Fruit fly (Drosophila melanogaster) whole organism, prepupa: Measurements from ENCODE around the gene CG31064.

Experiments used
- CG11294 ChIP-seq: fragments of 200-800 bp; sonication (Bioruptor generic); IDR thresholded peaks from 2 replicates; pipeline ENCODE4 v1.3.6; 2022; ENCODE audit warnings: missing biosample characterization, missing genetic modification characterization
- CG11902 ChIP-seq: fragments of 200-800 bp; sonication (Bioruptor generic); optimal IDR thresholded peaks from 3 replicates; lab custom pipeline; 2016; ENCODE audit warnings: missing biosample characterization, missing genetic modification characterization
- CG15336 ChIP-seq: fragments of 200-800 bp; sonication (Bioruptor generic); IDR thresholded peaks from 2 replicates; pipeline ENCODE4 v1.3.6; 2022; ENCODE audit warnings: missing biosample characterization, missing genetic modification characterization
- CG1621 ChIP-seq: fragments of 200-800 bp; sonication (Bioruptor generic); optimal IDR thresholded peaks from 3 replicates; lab custom pipeline; 2018; ENCODE audit warnings: missing biosample characterization, mild to moderate bottlenecking, missing genetic modification characterization
- CG16779 ChIP-seq: fragments of 200-800 bp; sonication (Bioruptor generic); optimal IDR thresholded peaks from 3 replicates; lab custom pipeline; 2017; ENCODE audit warnings: missing biosample characterization, mild to moderate bottlenecking, missing genetic modification characterization
- CG31627 ChIP-seq: fragments of 200-800 bp; sonication (Bioruptor generic); optimal IDR thresholded peaks from 3 replicates; lab custom pipeline; 2016; ENCODE audit warnings: missing biosample characterization, missing genetic modification characterization
- CG32006 ChIP-seq: fragments of 200-800 bp; sonication (Bioruptor generic); optimal IDR thresholded peaks from 3 replicates; lab custom pipeline; 2017; ENCODE audit warnings: missing biosample characterization, mild to moderate bottlenecking, missing genetic modification characterization
- CG34406 ChIP-seq: fragments of 200-800 bp; sonication (Bioruptor generic); optimal IDR thresholded peaks from 3 replicates; lab custom pipeline; 2016; ENCODE audit warnings: missing biosample characterization, missing genetic modification characterization
- CG3919 ChIP-seq: fragments of 200-800 bp; sonication (Bioruptor generic); optimal IDR thresholded peaks from 3 replicates; lab custom pipeline; 2016; ENCODE audit warnings: missing biosample characterization, missing genetic modification characterization
- CG4318 ChIP-seq: fragments of 200-800 bp; sonication (Bioruptor generic); optimal IDR thresholded peaks from 3 replicates; lab custom pipeline; 2017; ENCODE audit warnings: missing biosample characterization, mild to moderate bottlenecking, missing genetic modification characterization
- CG6163 ChIP-seq: fragments of 200-800 bp; sonication (Bioruptor generic); IDR thresholded peaks from 3 replicates; pipeline ENCODE4 v1.3.6; 2022; ENCODE audit warnings: missing biosample characterization, missing genetic modification characterization
- CG6276 ChIP-seq: fragments of 200-800 bp; sonication (Bioruptor generic); optimal IDR thresholded peaks from 2 replicates; lab custom pipeline; 2017; ENCODE audit warnings: missing biosample characterization, mild to moderate bottlenecking, missing genetic modification characterization
- CG6792 ChIP-seq: fragments of 200-800 bp; sonication (Bioruptor generic); optimal IDR thresholded peaks from 3 replicates; lab custom pipeline; 2016; ENCODE audit warnings: missing biosample characterization, missing genetic modification characterization
- CG6854 ChIP-seq: fragments of 200-800 bp; sonication (Bioruptor generic); optimal IDR thresholded peaks from 2 replicates; lab custom pipeline; 2017; ENCODE audit warnings: missing biosample characterization, mild to moderate bottlenecking, missing genetic modification characterization
- CG8319 ChIP-seq: fragments of 200-800 bp; sonication (Bioruptor generic); optimal IDR thresholded peaks from 3 replicates; lab custom pipeline; 2016; ENCODE audit warnings: missing biosample characterization, missing genetic modification characterization
- CG9139 ChIP-seq: fragments of 200-800 bp; sonication (Bioruptor generic); optimal IDR thresholded peaks from 3 replicates; lab custom pipeline; 2017; ENCODE audit warnings: missing biosample characterization, mild to moderate bottlenecking, missing genetic modification characterization
- Eip78C ChIP-seq: fragments of 200-800 bp; sonication (Bioruptor generic); peaks from one replicate; lab custom pipeline; 2016; ENCODE audit warnings: missing biosample characterization, missing genetic modification characterization
- Eip93F ChIP-seq: fragments of 200-800 bp; sonication (Bioruptor generic); optimal IDR thresholded peaks from 2 replicates; lab custom pipeline; 2016; ENCODE audit warnings: missing biosample characterization, mild to moderate bottlenecking, missing genetic modification characterization
- Ets96B ChIP-seq: fragments of 200-800 bp; optimal IDR thresholded peaks from 2 replicates; lab custom pipeline; 2019; ENCODE audit warnings: missing biosample characterization, mild to moderate bottlenecking, missing genetic modification characterization, moderate library complexity
- Gug ChIP-seq: fragments of 200-800 bp; sonication (Bioruptor generic); IDR thresholded peaks from 2 replicates; pipeline ENCODE4 v1.3.6; 2022; ENCODE audit warnings: missing biosample characterization, missing genetic modification characterization
- Hr38 ChIP-seq: sonication (Bioruptor generic); optimal IDR thresholded peaks from 2 replicates; lab custom pipeline; 2016; ENCODE audit warnings: missing biosample characterization, missing genetic modification characterization
- Hr4 ChIP-seq: fragments of 200-800 bp; sonication (Bioruptor generic); optimal IDR thresholded peaks from 3 replicates; lab custom pipeline; 2016; ENCODE audit warnings: missing biosample characterization, missing genetic modification characterization
- Met ChIP-seq: fragments of 200-800 bp; sonication (Bioruptor generic); optimal IDR thresholded peaks from 3 replicates; lab custom pipeline; 2016; ENCODE audit warnings: missing biosample characterization, missing genetic modification characterization
- OdsH ChIP-seq: fragments of 200-800 bp; sonication (Bioruptor generic); optimal IDR thresholded peaks from 3 replicates; lab custom pipeline; 2016; ENCODE audit warnings: missing biosample characterization, missing genetic modification characterization
- Smox ChIP-seq: fragments of 200-800 bp; sonication (Bioruptor generic); optimal IDR thresholded peaks from 3 replicates; lab custom pipeline; 2016; ENCODE audit warnings: missing biosample characterization, missing genetic modification characterization
- Sox102F ChIP-seq: fragments of 200-800 bp; sonication (Bioruptor generic); optimal IDR thresholded peaks from 2 replicates; lab custom pipeline; 2016; ENCODE audit warnings: missing biosample characterization, mild to moderate bottlenecking, missing genetic modification characterization
- Sox14 ChIP-seq: fragments of 200-800 bp; sonication (Bioruptor generic); optimal IDR thresholded peaks from 3 replicates; lab custom pipeline; 2016; ENCODE audit warnings: missing biosample characterization, missing genetic modification characterization
- Sox15 ChIP-seq: fragments of 200-800 bp; sonication (Bioruptor generic); optimal IDR thresholded peaks from 3 replicates; lab custom pipeline; 2016; ENCODE audit warnings: missing biosample characterization, missing genetic modification characterization
- achi ChIP-seq: fragments of 200-800 bp; sonication (Bioruptor generic); optimal IDR thresholded peaks from 3 replicates; lab custom pipeline; 2016; ENCODE audit warnings: missing biosample characterization, missing genetic modification characterization
- acj6 ChIP-seq: fragments of 200-800 bp; sonication (Bioruptor generic); optimal IDR thresholded peaks from 3 replicates; lab custom pipeline; 2016; ENCODE audit warnings: missing biosample characterization, missing genetic modification characterization
- dac ChIP-seq: fragments of 200-800 bp; sonication (Bioruptor generic); optimal IDR thresholded peaks from 2 replicates; lab custom pipeline; 2017; ENCODE audit warnings: missing biosample characterization, mild to moderate bottlenecking, missing genetic modification characterization
- dsx ChIP-seq: fragments of 200-800 bp; optimal IDR thresholded peaks from 3 replicates; lab custom pipeline; 2019; ENCODE audit warnings: missing biosample characterization, mild to moderate bottlenecking, missing genetic modification characterization, moderate library complexity; ENCODE audit not compliant: poor library complexity, severe bottlenecking
- esn ChIP-seq: fragments of 200-800 bp; sonication (Bioruptor generic); optimal IDR thresholded peaks from 2 replicates; lab custom pipeline; 2016; ENCODE audit warnings: missing biosample characterization, mild to moderate bottlenecking, missing genetic modification characterization, moderate library complexity
- fd59A ChIP-seq: fragments of 200-800 bp; sonication (Bioruptor generic); optimal IDR thresholded peaks from 2 replicates; lab custom pipeline; 2017; ENCODE audit warnings: missing biosample characterization, mild to moderate bottlenecking, missing genetic modification characterization, missing genetic modification reagents
- fd85E ChIP-seq: fragments of 200-800 bp; sonication (Bioruptor generic); optimal IDR thresholded peaks from 3 replicates; lab custom pipeline; 2016; ENCODE audit warnings: missing biosample characterization, missing genetic modification characterization
- fkh ChIP-seq: fragments of 200-800 bp; sonication (Bioruptor generic); optimal IDR thresholded peaks from 3 replicates; lab custom pipeline; 2017; ENCODE audit warnings: missing biosample characterization, mild to moderate bottlenecking, missing genetic modification characterization, moderate library complexity
- lz ChIP-seq: fragments of 200-800 bp; sonication (Bioruptor generic); optimal IDR thresholded peaks from 3 replicates; lab custom pipeline; 2016; ENCODE audit warnings: missing biosample characterization, missing genetic modification characterization
- net ChIP-seq: fragments of 200-800 bp; sonication (Bioruptor generic); optimal IDR thresholded peaks from 3 replicates; lab custom pipeline; 2016; ENCODE audit warnings: missing biosample characterization, missing genetic modification characterization
- pdm3 ChIP-seq: fragments of 200-800 bp; sonication (Bioruptor generic); optimal IDR thresholded peaks from 3 replicates; lab custom pipeline; 2016; ENCODE audit warnings: missing biosample characterization, missing genetic modification characterization
- ss ChIP-seq, 2 experiments: fragments of 200-800 bp; sonication (Bioruptor generic); optimal IDR thresholded peaks; 2 replicates in 1 of 2; 3 replicates in 1 of 2; lab custom pipeline; 2017 to 2018; ENCODE audit warnings: mild to moderate bottlenecking in 2 of 2, missing biosample characterization in 2 of 2, missing genetic modification characterization in 2 of 2, moderate library complexity in 1 of 2
- svp ChIP-seq: fragments of 200-800 bp; sonication (Bioruptor generic); peaks from one replicate; lab custom pipeline; 2016; ENCODE audit warnings: missing biosample characterization, missing genetic modification characterization
- topi ChIP-seq: fragments of 200-800 bp; sonication (Bioruptor generic); optimal IDR thresholded peaks from 3 replicates; lab custom pipeline; 2016; ENCODE audit warnings: missing biosample characterization, missing genetic modification characterization
- vri ChIP-seq: fragments of 200-800 bp; sonication (Bioruptor generic); optimal IDR thresholded peaks from 3 replicates; lab custom pipeline; 2016; ENCODE audit warnings: missing biosample characterization, mild to moderate bottlenecking, missing genetic modification characterization

CG31064 gene

dm6 chr3R:27270379-27271266 is 31.7 kb upstream of the CG31064 start (continued):
- TF ChIP-seq acj6 (GFP tag; lab: Kevin White, UChicago) (no peak), CG6792 (no peak), Smox (no peak)

- TF ChIP-seq Sox15 (GFP tag; lab: Kevin White, UChicago) = no peak
- no peak for TF ChIP-seq lz (GFP tag; lab: Kevin White, UChicago)
- TF ChIP-seq Met (GFP tag; lab: Kevin White, UChicago) = no peak
- no peak for TF ChIP-seq CG4318
- no peak for TF ChIP-seq CG8319
- no peak for TF ChIP-seq CG6276 (GFP tag; lab: Kevin White, UChicago)
- no peak for TF ChIP-seq acj6 (GFP tag; lab: Kevin White, UChicago)
- TF ChIP-seq CG11294 (GFP tag; lab: Robert Waterston, UW) = no peak
- no peak for TF ChIP-seq dsx (GFP tag; lab: Kevin White, UChicago)
- TF ChIP-seq Hr4 (GFP tag; lab: Kevin White, UChicago) = no peak
- no peak for TF ChIP-seq CG1621 (tag; lab: Kevin White, UChicago)
- no peak for TF ChIP-seq fd59A
- no peak for TF ChIP-seq CG32006
- no peak for TF ChIP-seq pdm3 (GFP tag; lab: Kevin White, UChicago)
Measured at dm6 chr3R:27265330-27265729, 26.4 kb upstream of the CG31064 start, which contains the start of the genes CG14262 and CG14260. TSS of gene CG14262 (minus strand) at chr3R:27265430. TSS of gene CG14260 (plus strand) at chr3R:27265457.

- TF ChIP-seq CG8319 = peak; percentile 77
- peak; percentile 82 for TF ChIP-seq dac (GFP tag; lab: Kevin White, UChicago)
- peak; percentile 4 for TF ChIP-seq Hr38 (GFP tag; lab: Kevin White, UChicago)
- no peak for TF ChIP-seq vri (GFP tag; lab: Kevin White, UChicago)
- no peak for TF ChIP-seq svp
- peak; percentile 60 for TF ChIP-seq Ets96B (tag; lab: Kevin White, UChicago)
- TF ChIP-seq fkh (GFP tag; lab: Kevin White, UChicago) = peak; percentile 94
- TF ChIP-seq Sox14 (GFP tag; lab: Kevin White, UChicago) = peak; percentile 87
- TF ChIP-seq CG3919 = peak; percentile 86
- TF ChIP-seq lz (GFP tag; lab: Kevin White, UChicago) = peak; percentile 82
- TF ChIP-seq CG34406 (GFP tag; lab: Kevin White, UChicago) = peak; percentile 67
- peak; percentile 50 for TF ChIP-seq CG6854 (GFP tag; lab: Kevin White, UChicago)
- TF ChIP-seq CG15336 = peak; percentile 79
- TF ChIP-seq net (GFP tag; lab: Kevin White, UChicago) = peak; percentile 87
- peak; percentile 73 for TF ChIP-seq CG11294 (GFP tag; lab: Robert Waterston, UW)
- peak; percentile 55 for TF ChIP-seq OdsH
- no peak for TF ChIP-seq CG4318
- no peak for TF ChIP-seq Eip93F (GFP tag; lab: Kevin White, UChicago)
- no peak for TF ChIP-seq Smox
- peak; percentile 56 for TF ChIP-seq achi (GFP tag; lab: Kevin White, UChicago)
- peak; percentile 89 for TF ChIP-seq CG6163 (GFP tag; lab: Robert Waterston, UW)
- TF ChIP-seq CG11902 = peak; percentile 65
- TF ChIP-seq Eip78C = peak; percentile 93
- TF ChIP-seq ss (GFP tag; optimal IDR thresholded peaks at IDR 0.05; lab: Kevin White, UChicago) = peak; percentile 90 to 92
- TF ChIP-seq CG31627 (GFP tag; lab: Kevin White, UChicago) = peak; percentile 83
- peak; percentile 77 for TF ChIP-seq Gug (GFP tag; lab: Robert Waterston, UW)
- no peak for TF ChIP-seq Sox102F
- peak; percentile 79 for TF ChIP-seq Sox15 (GFP tag; lab: Kevin White, UChicago)
- peak; percentile 38 for TF ChIP-seq Hr4 (GFP tag; lab: Kevin White, UChicago)
- TF ChIP-seq topi = peak; percentile 80
- peak; percentile 42 for TF ChIP-seq fd85E (GFP tag; lab: Kevin White, UChicago)
- TF ChIP-seq CG1621 (tag; lab: Kevin White, UChicago) = peak; percentile 86
- peak; percentile 91 for TF ChIP-seq CG16779 (tag; lab: Kevin White, UChicago)
- no peak for TF ChIP-seq CG9139 (GFP tag; lab: Kevin White, UChicago)
- TF ChIP-seq esn (GFP tag; lab: Kevin White, UChicago) = peak; percentile 84
- peak; percentile 70 for TF ChIP-seq fd59A
Measured at dm6 chr3R:27263434-27264215, 24.7 kb upstream of the CG31064 start, which contains the start of gene woc. TSS of gene woc (minus strand) at chr3R:27264055.
